Fruit fly (Drosophila melanogaster) whole organism, prepupa: ENCODE measurements around the gene CG46397.
A peak's percentile ranks its signal among the peaks of the same experiment; 100 is the strongest.

Experiments used
- CG10631 ChIP-seq: fragments of 200-800 bp; sonication (Bioruptor generic); optimal IDR thresholded peaks from 2 replicates; lab custom pipeline; 2016; ENCODE audit warnings: missing biosample characterization, missing genetic modification characterization
- CG11902 ChIP-seq: fragments of 200-800 bp; sonication (Bioruptor generic); optimal IDR thresholded peaks from 3 replicates; lab custom pipeline; 2016; ENCODE audit warnings: missing biosample characterization, missing genetic modification characterization
- CG15336 ChIP-seq: fragments of 200-800 bp; sonication (Bioruptor generic); IDR thresholded peaks from 2 replicates; pipeline ENCODE4 v1.3.6; 2022; ENCODE audit warnings: missing biosample characterization, missing genetic modification characterization
- CG16779 ChIP-seq: fragments of 200-800 bp; sonication (Bioruptor generic); optimal IDR thresholded peaks from 3 replicates; lab custom pipeline; 2017; ENCODE audit warnings: missing biosample characterization, mild to moderate bottlenecking, missing genetic modification characterization
- CG31627 ChIP-seq: fragments of 200-800 bp; sonication (Bioruptor generic); optimal IDR thresholded peaks from 3 replicates; lab custom pipeline; 2016; ENCODE audit warnings: missing biosample characterization, missing genetic modification characterization
- CG6163 ChIP-seq: fragments of 200-800 bp; sonication (Bioruptor generic); IDR thresholded peaks from 3 replicates; pipeline ENCODE4 v1.3.6; 2022; ENCODE audit warnings: missing biosample characterization, missing genetic modification characterization
- CG6276 ChIP-seq: fragments of 200-800 bp; sonication (Bioruptor generic); optimal IDR thresholded peaks from 2 replicates; lab custom pipeline; 2017; ENCODE audit warnings: missing biosample characterization, mild to moderate bottlenecking, missing genetic modification characterization
- CG6808 ChIP-seq: fragments of 200-800 bp; sonication (Bioruptor generic); optimal IDR thresholded peaks from 3 replicates; lab custom pipeline; 2017; ENCODE audit warnings: missing biosample characterization, missing genetic modification characterization, mild to moderate bottlenecking, moderate library complexity, missing genetic modification reagents
- CG6854 ChIP-seq: fragments of 200-800 bp; sonication (Bioruptor generic); optimal IDR thresholded peaks from 2 replicates; lab custom pipeline; 2017; ENCODE audit warnings: missing biosample characterization, mild to moderate bottlenecking, missing genetic modification characterization
- CG8119 ChIP-seq: fragments of 200-800 bp; sonication (Bioruptor generic); IDR thresholded peaks from 3 replicates; pipeline ENCODE4 v1.3.6; 2022; ENCODE audit warnings: missing biosample characterization, missing genetic modification characterization
- CG8632 ChIP-seq: fragments of 200-800 bp; sonication (Bioruptor generic); optimal IDR thresholded peaks from 3 replicates; lab custom pipeline; 2016; ENCODE audit warnings: missing biosample characterization, missing genetic modification characterization
- CG9139 ChIP-seq: fragments of 200-800 bp; sonication (Bioruptor generic); optimal IDR thresholded peaks from 3 replicates; lab custom pipeline; 2017; ENCODE audit warnings: missing biosample characterization, mild to moderate bottlenecking, missing genetic modification characterization
- Eip75B ChIP-seq: fragments of 200-800 bp; sonication (Bioruptor generic); optimal IDR thresholded peaks from 3 replicates; lab custom pipeline; 2016; ENCODE audit warnings: missing biosample characterization, missing genetic modification characterization
- Eip78C ChIP-seq: fragments of 200-800 bp; sonication (Bioruptor generic); peaks from one replicate; lab custom pipeline; 2016; ENCODE audit warnings: missing biosample characterization, missing genetic modification characterization
- Ets96B ChIP-seq: fragments of 200-800 bp; optimal IDR thresholded peaks from 2 replicates; lab custom pipeline; 2019; ENCODE audit warnings: missing biosample characterization, mild to moderate bottlenecking, missing genetic modification characterization, moderate library complexity
- Gug ChIP-seq: fragments of 200-800 bp; sonication (Bioruptor generic); IDR thresholded peaks from 2 replicates; pipeline ENCODE4 v1.3.6; 2022; ENCODE audit warnings: missing biosample characterization, missing genetic modification characterization
- Hr38 ChIP-seq: sonication (Bioruptor generic); optimal IDR thresholded peaks from 2 replicates; lab custom pipeline; 2016; ENCODE audit warnings: missing biosample characterization, missing genetic modification characterization
- Hr4 ChIP-seq: fragments of 200-800 bp; sonication (Bioruptor generic); optimal IDR thresholded peaks from 3 replicates; lab custom pipeline; 2016; ENCODE audit warnings: missing biosample characterization, missing genetic modification characterization
- Met ChIP-seq: fragments of 200-800 bp; sonication (Bioruptor generic); optimal IDR thresholded peaks from 3 replicates; lab custom pipeline; 2016; ENCODE audit warnings: missing biosample characterization, missing genetic modification characterization
- OdsH ChIP-seq: fragments of 200-800 bp; sonication (Bioruptor generic); optimal IDR thresholded peaks from 3 replicates; lab custom pipeline; 2016; ENCODE audit warnings: missing biosample characterization, missing genetic modification characterization
- Smox ChIP-seq: fragments of 200-800 bp; sonication (Bioruptor generic); optimal IDR thresholded peaks from 3 replicates; lab custom pipeline; 2016; ENCODE audit warnings: missing biosample characterization, missing genetic modification characterization
- Sox102F ChIP-seq: fragments of 200-800 bp; sonication (Bioruptor generic); optimal IDR thresholded peaks from 2 replicates; lab custom pipeline; 2016; ENCODE audit warnings: missing biosample characterization, mild to moderate bottlenecking, missing genetic modification characterization
- Sox14 ChIP-seq: fragments of 200-800 bp; sonication (Bioruptor generic); optimal IDR thresholded peaks from 3 replicates; lab custom pipeline; 2016; ENCODE audit warnings: missing biosample characterization, missing genetic modification characterization
- achi ChIP-seq: fragments of 200-800 bp; sonication (Bioruptor generic); optimal IDR thresholded peaks from 3 replicates; lab custom pipeline; 2016; ENCODE audit warnings: missing biosample characterization, missing genetic modification characterization
- cyc ChIP-seq: fragments of 200-800 bp; sonication (Bioruptor generic); optimal IDR thresholded peaks from 3 replicates; lab custom pipeline; 2016; ENCODE audit warnings: missing biosample characterization, missing genetic modification characterization
- dac ChIP-seq: fragments of 200-800 bp; sonication (Bioruptor generic); optimal IDR thresholded peaks from 2 replicates; lab custom pipeline; 2017; ENCODE audit warnings: missing biosample characterization, mild to moderate bottlenecking, missing genetic modification characterization
- dsx ChIP-seq: fragments of 200-800 bp; optimal IDR thresholded peaks from 3 replicates; lab custom pipeline; 2019; ENCODE audit warnings: missing biosample characterization, mild to moderate bottlenecking, missing genetic modification characterization, moderate library complexity; ENCODE audit not compliant: poor library complexity, severe bottlenecking
- eg ChIP-seq: fragments of 200-800 bp; sonication (Bioruptor generic); IDR thresholded peaks from 3 replicates; pipeline ENCODE4 v1.3.6; 2022; ENCODE audit warnings: missing biosample characterization, missing genetic modification characterization
- esn ChIP-seq: fragments of 200-800 bp; sonication (Bioruptor generic); optimal IDR thresholded peaks from 2 replicates; lab custom pipeline; 2016; ENCODE audit warnings: missing biosample characterization, mild to moderate bottlenecking, missing genetic modification characterization, moderate library complexity
- fkh ChIP-seq: fragments of 200-800 bp; sonication (Bioruptor generic); optimal IDR thresholded peaks from 3 replicates; lab custom pipeline; 2017; ENCODE audit warnings: missing biosample characterization, mild to moderate bottlenecking, missing genetic modification characterization, moderate library complexity
- lz ChIP-seq: fragments of 200-800 bp; sonication (Bioruptor generic); optimal IDR thresholded peaks from 3 replicates; lab custom pipeline; 2016; ENCODE audit warnings: missing biosample characterization, missing genetic modification characterization
- net ChIP-seq: fragments of 200-800 bp; sonication (Bioruptor generic); optimal IDR thresholded peaks from 3 replicates; lab custom pipeline; 2016; ENCODE audit warnings: missing biosample characterization, missing genetic modification characterization
- pdm3 ChIP-seq: fragments of 200-800 bp; sonication (Bioruptor generic); optimal IDR thresholded peaks from 3 replicates; lab custom pipeline; 2016; ENCODE audit warnings: missing biosample characterization, missing genetic modification characterization
- salr ChIP-seq, 2 experiments: fragments of 200-800 bp; sonication (Bioruptor generic); optimal IDR thresholded peaks; 3 replicates each; lab custom pipeline; 2016 to 2018; ENCODE audit warnings: missing biosample characterization in 2 of 2, missing genetic modification characterization in 2 of 2, mild to moderate bottlenecking in 1 of 2
- spab ChIP-seq: fragments of 200-800 bp; sonication (Bioruptor generic); optimal IDR thresholded peaks from 2 replicates; lab custom pipeline; 2017; ENCODE audit warnings: missing biosample characterization, mild to moderate bottlenecking, missing genetic modification characterization, missing genetic modification reagents
- svp ChIP-seq: fragments of 200-800 bp; sonication (Bioruptor generic); peaks from one replicate; lab custom pipeline; 2016; ENCODE audit warnings: missing biosample characterization, missing genetic modification characterization
- topi ChIP-seq: fragments of 200-800 bp; sonication (Bioruptor generic); optimal IDR thresholded peaks from 3 replicates; lab custom pipeline; 2016; ENCODE audit warnings: missing biosample characterization, missing genetic modification characterization
- vri ChIP-seq: fragments of 200-800 bp; sonication (Bioruptor generic); optimal IDR thresholded peaks from 3 replicates; lab custom pipeline; 2016; ENCODE audit warnings: missing biosample characterization, mild to moderate bottlenecking, missing genetic modification characterization

Gene CG46397

DNA sequence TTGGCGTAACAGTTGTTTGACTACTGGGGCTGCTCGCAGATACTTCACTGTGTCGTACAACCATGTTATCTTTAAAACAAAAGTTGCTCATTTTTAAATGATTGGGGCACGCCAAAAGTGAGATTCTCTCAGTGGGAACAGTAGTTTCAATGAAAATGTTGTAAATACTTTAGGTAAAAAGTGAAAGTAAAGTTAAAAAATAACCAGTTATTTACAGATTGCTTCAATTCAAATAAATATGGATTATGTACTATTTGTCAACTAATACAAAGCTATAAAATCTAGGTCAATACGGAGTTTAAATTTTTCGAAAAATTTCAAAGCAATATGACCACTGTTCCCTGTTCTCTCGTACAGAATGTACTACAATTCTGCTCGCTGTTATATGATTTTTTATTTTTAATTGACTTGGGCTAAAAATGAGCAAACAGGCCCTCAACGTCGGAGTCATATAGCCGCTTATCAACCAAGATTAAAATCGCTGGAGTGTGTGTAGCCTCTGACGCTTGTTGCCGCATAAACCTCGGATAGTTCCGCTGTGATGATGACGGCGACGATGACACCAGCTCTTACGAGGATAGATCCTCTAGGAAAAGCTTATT, 5.2 kb upstream of the CG46397 start, which contains the start of gene Argl:
Gene Argl, minus strand, starts transcription at position 370 of the 602 bp plus-strand sequence.
- TF ChIP-seq Eip75B (peak; percentile 36), Met (GFP tag; lab: Kevin White, UChicago) (peak; percentile 18), net (GFP tag; lab: Kevin White, UChicago) (peak; percentile 8), Hr4 (GFP tag; lab: Kevin White, UChicago) (peak; percentile 28), topi (GFP tag; lab: Kevin White, UChicago) (peak; percentile 12), Eip78C (GFP tag; lab: Kevin White, UChicago) (peak; percentile 83), CG16779 (tag; lab: Kevin White, UChicago) (peak; percentile 12), salr (GFP tag; optimal IDR thresholded peaks at IDR 0.05; lab: Kevin White, UChicago) (no peak), eg (peak; percentile 8; the same call in 1 of the 3 replicates), pdm3 (GFP tag; lab: Kevin White, UChicago) (peak; percentile 3), fkh (GFP tag; lab: Kevin White, UChicago) (peak; percentile 20), CG8632 (GFP tag; lab: Kevin White, UChicago) (peak; percentile 18), vri (GFP tag; lab: Kevin White, UChicago) (peak; percentile 51), CG8119 (GFP tag; lab: Robert Waterston, UW) (no peak), svp (peak; percentile 87), dac (no peak)

DNA sequence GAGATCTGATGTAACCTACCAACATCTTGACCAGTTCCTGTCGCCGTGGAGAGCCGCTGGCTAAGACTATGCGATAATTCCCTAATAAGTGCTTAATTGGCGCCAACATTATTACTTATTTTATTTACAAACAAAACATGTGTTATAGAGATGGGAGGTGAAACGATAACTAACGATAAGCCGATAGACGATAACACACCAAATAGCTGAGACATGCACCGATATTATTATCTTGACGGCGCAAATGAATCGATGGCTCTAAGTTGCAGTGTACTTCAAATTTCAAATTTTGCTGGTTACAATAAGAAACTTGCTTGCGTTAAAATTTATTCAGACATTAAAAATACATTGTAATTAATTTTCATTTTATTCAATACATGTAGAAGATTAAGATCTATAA, 4.0 kb upstream of the CG46397 start, which contains the start of gene CG9515:
Gene CG9515, minus strand, starts transcription at position 148 of the 400 bp plus-strand sequence.
- TF ChIP-seq Sox14 (GFP tag; lab: Kevin White, UChicago) = peak; percentile 41
- TF ChIP-seq Hr38 (GFP tag; lab: Kevin White, UChicago) = no peak
- TF ChIP-seq lz (GFP tag; lab: Kevin White, UChicago) = no peak
- TF ChIP-seq vri (GFP tag; lab: Kevin White, UChicago) = peak; percentile 39
- no peak for TF ChIP-seq CG6163 (GFP tag; lab: Robert Waterston, UW)
- peak; percentile 76 for TF ChIP-seq fkh (GFP tag; lab: Kevin White, UChicago)
- peak; percentile 4 for TF ChIP-seq topi (GFP tag; lab: Kevin White, UChicago)
- TF ChIP-seq svp = peak; percentile 33
- TF ChIP-seq OdsH (GFP tag; lab: Kevin White, UChicago) = no peak
- TF ChIP-seq Eip78C (GFP tag; lab: Kevin White, UChicago) = peak; percentile 19
- TF ChIP-seq esn (GFP tag; lab: Kevin White, UChicago) = peak; percentile 23

DNA sequence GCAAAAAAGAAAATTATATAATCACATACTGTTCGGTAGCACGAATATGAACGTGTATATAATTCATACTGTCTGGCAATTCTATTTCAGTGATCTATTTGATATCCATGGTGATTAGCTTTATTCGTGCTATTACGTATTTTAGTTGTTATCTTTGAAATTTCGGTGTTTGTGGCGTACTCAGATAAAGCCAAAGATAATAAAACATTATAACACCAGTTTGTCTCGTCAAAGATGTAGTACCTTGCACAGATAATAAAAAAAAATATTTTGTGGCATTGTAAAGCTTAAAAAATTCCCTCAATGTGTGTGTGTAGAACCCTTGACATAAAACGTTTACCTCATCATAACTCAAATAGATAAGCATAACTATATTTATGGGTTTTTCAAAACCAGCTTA, 923 bp downstream of the CG46397 start:
- TF ChIP-seq Eip78C (GFP tag; lab: Kevin White, UChicago) (peak; percentile 32), spab (no peak), cyc (GFP tag; lab: Kevin White, UChicago) (no peak)
- TF ChIP-seq, all 60 proteins: peak for 1

DNA sequence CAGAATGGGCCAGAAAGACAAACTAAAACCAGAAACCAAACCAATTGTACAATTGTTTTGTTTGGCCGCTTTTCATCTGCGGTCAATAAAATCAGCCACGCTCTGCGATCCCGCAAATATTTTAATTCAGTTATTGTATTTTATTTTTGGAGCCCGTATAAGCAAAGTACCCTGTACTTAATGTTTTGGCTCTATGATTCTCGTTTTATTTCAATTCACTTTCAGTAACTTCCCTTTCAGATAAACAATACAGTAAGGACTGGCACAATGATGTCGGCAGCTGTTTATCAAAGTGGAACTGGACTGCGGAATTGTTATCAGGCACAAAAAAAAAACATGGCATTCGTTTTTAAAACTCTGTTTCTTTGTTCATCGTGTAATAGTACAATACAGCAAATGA, 1.6 kb downstream of the CG46397 start:
- TF ChIP-seq Sox14 (GFP tag; lab: Kevin White, UChicago) (peak; percentile 10), Gug (GFP tag; lab: Robert Waterston, UW) (no peak), vri (GFP tag; lab: Kevin White, UChicago) (peak; percentile 26), svp (peak; percentile 68), CG6854 (GFP tag; lab: Kevin White, UChicago) (no peak)

DNA sequence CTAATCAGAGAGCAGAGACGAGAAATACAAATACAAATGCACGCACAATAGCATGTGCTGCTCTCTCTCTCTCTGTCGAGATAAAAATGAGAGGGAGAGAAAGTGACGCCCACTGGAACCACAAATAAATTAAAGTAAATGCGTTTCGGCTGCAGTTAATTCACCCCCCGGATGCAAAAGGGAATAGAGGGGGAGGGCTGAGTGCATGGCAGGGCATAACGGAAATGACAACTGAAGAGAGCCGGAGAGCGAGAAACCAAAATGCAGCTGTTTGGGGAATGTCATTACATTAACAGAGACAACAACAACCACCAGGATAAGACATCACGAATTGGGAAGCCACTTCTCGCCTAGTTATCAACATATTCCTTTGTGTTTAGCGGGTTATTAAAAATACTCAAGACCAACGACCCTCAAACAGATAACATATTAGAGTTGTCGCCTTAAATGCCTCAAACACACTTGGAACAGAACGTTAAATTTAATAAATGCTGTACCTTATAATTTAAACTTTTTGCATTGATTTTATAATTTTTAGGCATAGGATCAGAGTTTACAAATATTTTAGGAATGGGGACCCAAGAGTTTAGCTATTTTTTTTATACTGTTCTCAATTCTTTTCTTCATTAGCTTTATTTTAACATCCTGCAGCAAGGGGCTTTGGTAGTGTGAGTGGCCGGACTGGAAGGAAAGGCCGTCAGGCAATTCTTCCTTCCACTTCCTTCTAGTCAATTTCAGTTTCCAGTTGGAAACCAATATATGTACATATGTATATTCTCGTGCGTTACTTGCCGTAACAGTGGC, 3.1 kb downstream of the CG46397 start:
- peak; percentile 32 for TF ChIP-seq CG9139 (GFP tag; lab: Kevin White, UChicago)
- peak; percentile 86 for TF ChIP-seq Met (GFP tag; lab: Kevin White, UChicago)
- TF ChIP-seq Sox102F (GFP tag; lab: Kevin White, UChicago) = peak; percentile 70
- TF ChIP-seq achi (GFP tag; lab: Kevin White, UChicago) = peak; percentile 63
- 0 out of 2 replicates have a peak, but pooled peaks have one; percentile 11 for TF ChIP-seq Gug (GFP tag; lab: Robert Waterston, UW)
- TF ChIP-seq Smox = peak; percentile 67
- TF ChIP-seq CG6276 (GFP tag; lab: Kevin White, UChicago) = no peak
- no peak for TF ChIP-seq dac
- peak; percentile 79 for TF ChIP-seq CG31627 (GFP tag; lab: Kevin White, UChicago)
- peak; percentile 67 for TF ChIP-seq CG6808 (GFP tag; lab: Kevin White, UChicago)
- TF ChIP-seq CG15336 (GFP tag; lab: Robert Waterston, UW) = peak; percentile 18; the same call in 1 of the 2 replicates
- TF ChIP-seq dsx (GFP tag; lab: Kevin White, UChicago) = peak; percentile 21
- TF ChIP-seq topi (GFP tag; lab: Kevin White, UChicago) = peak; percentile 84
- no peak for TF ChIP-seq CG16779 (tag; lab: Kevin White, UChicago)
- TF ChIP-seq Ets96B (tag; lab: Kevin White, UChicago) = peak; percentile 48
- TF ChIP-seq CG6854 (GFP tag; lab: Kevin White, UChicago) = peak; percentile 78
- peak; percentile 64 for TF ChIP-seq OdsH (GFP tag; lab: Kevin White, UChicago)
- peak; percentile 84 for TF ChIP-seq Eip78C (GFP tag; lab: Kevin White, UChicago)
- peak; percentile 69 for TF ChIP-seq CG10631 (GFP tag; lab: Kevin White, UChicago)
- TF ChIP-seq salr (GFP tag; optimal IDR thresholded peaks at IDR 0.05; lab: Kevin White, UChicago) = peak; percentile 41 to 68
- TF ChIP-seq CG8632 (GFP tag; lab: Kevin White, UChicago) = peak; percentile 38
- TF ChIP-seq spab = peak; percentile 65
- peak; percentile 68 for TF ChIP-seq CG11902 (GFP tag; lab: Kevin White, UChicago)
